Worm (Caenorhabditis elegans) whole organism, late embryonic: ENCODE data around the gene srxa-11.

Experiments used
- C08G9.2 ChIP-seq: sonication (generic microtip); optimal IDR thresholded peaks from 2 replicates; lab custom pipeline; 2016; ENCODE audit warnings: mild to moderate bottlenecking, missing genetic modification characterization, moderate library complexity, missing compliant biosample characterization
- C38D4.7 ChIP-seq: fragments of 200-800 bp; sonication (Bioruptor generic); optimal IDR thresholded peaks from 2 replicates; lab custom pipeline; 2018; ENCODE audit warnings: mild to moderate bottlenecking, missing genetic modification characterization, moderate library complexity, missing compliant biosample characterization
- F13H6.1 ChIP-seq: sonication (generic microtip); optimal IDR thresholded peaks from 2 replicates; lab custom pipeline; 2016; ENCODE audit warnings: missing genetic modification characterization, missing compliant biosample characterization
- K09A11.1 ChIP-seq: sonication (generic microtip); optimal IDR thresholded peaks from 2 replicates; lab custom pipeline; 2017; ENCODE audit warnings: antibody characterized with exemption, mild to moderate bottlenecking, missing genetic modification characterization, missing compliant biosample characterization; ENCODE audit not compliant: insufficient read depth
- T23F11.4 ChIP-seq: fragments of 200-800 bp; sonication (Bioruptor generic); optimal IDR thresholded peaks from 2 replicates; lab custom pipeline; 2018; ENCODE audit warnings: mild to moderate bottlenecking, missing genetic modification characterization, missing compliant biosample characterization
- Y22D7AL.16 ChIP-seq: sonication (generic microtip); optimal IDR thresholded peaks from 2 replicates; lab custom pipeline; 2016; ENCODE audit warnings: missing genetic modification characterization, missing compliant biosample characterization
- ahr-1 ChIP-seq: sonication (generic microtip); optimal IDR thresholded peaks from 2 replicates; lab custom pipeline; 2016; ENCODE audit warnings: missing genetic modification characterization, missing compliant biosample characterization
- ama-1 ChIP-seq: fragments of 150-350 bp; optimal IDR thresholded peaks from 2 replicates; lab custom pipeline; 2014
- ceh-14 ChIP-seq: sonication (generic microtip); optimal IDR thresholded peaks from 2 replicates; lab custom pipeline; 2016; ENCODE audit warnings: missing genotype, missing genetic modification characterization, missing compliant biosample characterization
- ceh-18 ChIP-seq: sonication (generic microtip); optimal IDR thresholded peaks from 2 replicates; lab custom pipeline; 2016; ENCODE audit warnings: missing genetic modification characterization, missing compliant biosample characterization
- ceh-19 ChIP-seq: fragments of 200-800 bp; sonication (Bioruptor generic); optimal IDR thresholded peaks from 2 replicates; lab custom pipeline; 2018; ENCODE audit warnings: mild to moderate bottlenecking, missing genetic modification characterization, missing compliant biosample characterization
- ceh-2 ChIP-seq: sonication (generic microtip); optimal IDR thresholded peaks from 2 replicates; lab custom pipeline; 2016; ENCODE audit warnings: missing genotype, missing genetic modification characterization, missing compliant biosample characterization
- ceh-22 ChIP-seq: sonication (generic microtip); optimal IDR thresholded peaks from 2 replicates; lab custom pipeline; 2017; ENCODE audit warnings: missing biosample characterization, missing genetic modification characterization
- ceh-24 ChIP-seq: sonication (generic microtip); optimal IDR thresholded peaks from 2 replicates; lab custom pipeline; 2016; ENCODE audit warnings: mild to moderate bottlenecking, missing genetic modification characterization, missing compliant biosample characterization
- ceh-31 ChIP-seq: sonication (generic microtip); optimal IDR thresholded peaks from 2 replicates; lab custom pipeline; 2016; ENCODE audit warnings: missing genetic modification characterization, missing compliant biosample characterization
- ceh-48 ChIP-seq: sonication (generic microtip); optimal IDR thresholded peaks from 2 replicates; lab custom pipeline; 2016; ENCODE audit warnings: missing genetic modification characterization, inconsistent platforms, missing compliant biosample characterization
- ceh-9 ChIP-seq: sonication (generic microtip); optimal IDR thresholded peaks from 2 replicates; lab custom pipeline; 2016; ENCODE audit warnings: mild to moderate bottlenecking, missing genetic modification characterization, inconsistent platforms, missing compliant biosample characterization
- che-1 ChIP-seq: sonication (generic microtip); optimal IDR thresholded peaks from 2 replicates; lab custom pipeline; 2016; ENCODE audit warnings: mild to moderate bottlenecking, missing genetic modification characterization, missing compliant biosample characterization
- dmd-4 ChIP-seq: sonication (generic microtip); optimal IDR thresholded peaks from 2 replicates; lab custom pipeline; 2016; ENCODE audit warnings: borderline replicate concordance, missing genetic modification characterization, missing compliant biosample characterization
- dve-1 ChIP-seq: sonication (generic microtip); optimal IDR thresholded peaks from 2 replicates; lab custom pipeline; 2017; ENCODE audit warnings: antibody characterized with exemption, mild to moderate bottlenecking, missing genetic modification characterization, missing compliant biosample characterization
- elt-2 ChIP-seq: sonication (generic microtip); optimal IDR thresholded peaks from 2 replicates; lab custom pipeline; 2016; ENCODE audit warnings: missing genetic modification reagents, missing genetic modification characterization, missing compliant biosample characterization
- eyg-1 ChIP-seq: sonication (generic microtip); optimal IDR thresholded peaks from 2 replicates; lab custom pipeline; 2016; ENCODE audit warnings: missing genotype, missing genetic modification characterization, missing compliant biosample characterization
- fax-1 ChIP-seq: sonication (generic microtip); optimal IDR thresholded peaks from 2 replicates; lab custom pipeline; 2016; ENCODE audit warnings: missing genotype, missing genetic modification characterization, missing compliant biosample characterization
- hlh-13 ChIP-seq: fragments of 200-800 bp; sonication (Bioruptor generic); optimal IDR thresholded peaks from 2 replicates; lab custom pipeline; 2018; ENCODE audit warnings: mild to moderate bottlenecking, missing genetic modification characterization, missing compliant biosample characterization
- hlh-15 ChIP-seq: sonication (generic microtip); optimal IDR thresholded peaks from 2 replicates; lab custom pipeline; 2016; ENCODE audit warnings: missing genetic modification characterization, missing compliant biosample characterization
- hlh-30 ChIP-seq: sonication (generic microtip); optimal IDR thresholded peaks from 2 replicates; lab custom pipeline; 2017; ENCODE audit warnings: antibody characterized with exemption, missing genetic modification characterization, missing compliant biosample characterization; ENCODE audit not compliant: insufficient read depth
- hlh-8 ChIP-seq: sonication (generic microtip); optimal IDR thresholded peaks from 2 replicates; lab custom pipeline; 2016; ENCODE audit warnings: missing genotype, missing genetic modification characterization, missing compliant biosample characterization
- lim-6 ChIP-seq: sonication (generic microtip); optimal IDR thresholded peaks from 2 replicates; lab custom pipeline; 2016; ENCODE audit warnings: missing genetic modification characterization, missing compliant biosample characterization
- lin-11 ChIP-seq: fragments of 200-800 bp; sonication (Bioruptor generic); optimal IDR thresholded peaks from 2 replicates; lab custom pipeline; 2018; ENCODE audit warnings: mild to moderate bottlenecking, missing genetic modification characterization, missing compliant biosample characterization
- madf-2 ChIP-seq: sonication (generic microtip); optimal IDR thresholded peaks from 2 replicates; lab custom pipeline; 2017; ENCODE audit warnings: missing genetic modification characterization, missing compliant biosample characterization
- nfya-1 ChIP-seq: sonication (generic microtip); optimal IDR thresholded peaks from 2 replicates; lab custom pipeline; 2017; ENCODE audit warnings: missing genetic modification characterization, mild to moderate bottlenecking, missing compliant biosample characterization, antibody characterized with exemption, moderate library complexity
- nhr-11 ChIP-seq: fragments of 150-350 bp; optimal IDR thresholded peaks from 2 replicates; lab custom pipeline; 2014; ENCODE audit warnings: missing biosample characterization, missing genetic modification characterization
- npax-4 ChIP-seq: sonication (generic microtip); optimal IDR thresholded peaks from 2 replicates; lab custom pipeline; 2016; ENCODE audit warnings: missing genetic modification characterization, missing compliant biosample characterization
- odd-2 ChIP-seq: sonication (generic microtip); optimal IDR thresholded peaks from 2 replicates; lab custom pipeline; 2017; ENCODE audit warnings: antibody characterized with exemption, mild to moderate bottlenecking, missing genetic modification characterization, missing compliant biosample characterization
- pag-3 ChIP-seq: sonication (generic microtip); optimal IDR thresholded peaks from 2 replicates; lab custom pipeline; 2016; ENCODE audit warnings: missing compliant biosample characterization, missing genetic modification characterization, borderline replicate concordance
- pha-4 ChIP-seq: fragments of 150-350 bp; optimal IDR thresholded peaks from 2 replicates; lab custom pipeline; 2018; ENCODE audit warnings: missing biosample characterization, missing genetic modification reagents, missing genetic modification characterization
- pros-1 ChIP-seq: fragments of 150-350 bp; optimal IDR thresholded peaks from 2 replicates; lab custom pipeline; 2014; ENCODE audit warnings: missing biosample characterization, missing genetic modification reagents, missing genetic modification characterization
- ref-2 ChIP-seq: sonication (generic microtip); optimal IDR thresholded peaks from 2 replicates; lab custom pipeline; 2016; ENCODE audit warnings: missing genetic modification characterization, missing compliant biosample characterization
- sdc-2 ChIP-seq: sonication (generic microtip); optimal IDR thresholded peaks from 2 replicates; lab custom pipeline; 2016; ENCODE audit warnings: missing genotype, missing genetic modification characterization, missing compliant biosample characterization
- sox-2 ChIP-seq: fragments of 200-800 bp; sonication (Bioruptor generic); IDR thresholded peaks from 2 replicates; pipeline ENCODE4 v1.3.6; 2022; ENCODE audit warnings: missing genetic modification reagents, missing genetic modification characterization, missing compliant biosample characterization
- syd-9 ChIP-seq: sonication (generic microtip); optimal IDR thresholded peaks from 2 replicates; lab custom pipeline; 2016; ENCODE audit warnings: mild to moderate bottlenecking, missing genetic modification characterization, moderate library complexity, missing compliant biosample characterization
- tbx-2 ChIP-seq: sonication (generic microtip); optimal IDR thresholded peaks from 2 replicates; lab custom pipeline; 2016; ENCODE audit warnings: missing genetic modification characterization, missing compliant biosample characterization
- tbx-7 ChIP-seq: sonication (generic microtip); optimal IDR thresholded peaks from 2 replicates; lab custom pipeline; 2016; ENCODE audit warnings: missing genotype, missing genetic modification characterization, missing compliant biosample characterization
- ttx-3 ChIP-seq: sonication (generic microtip); optimal IDR thresholded peaks from 2 replicates; lab custom pipeline; 2016; ENCODE audit warnings: missing genetic modification reagents, missing genetic modification characterization, missing compliant biosample characterization
- unc-3 ChIP-seq, 2 experiments: fragments of 200-800 bp in 1 of 2; sonication (Bioruptor generic) in 1 of 2; sonication (generic microtip) in 1 of 2; conservative IDR thresholded peaks in 1 of 2; optimal IDR thresholded peaks in 1 of 2; 2 replicates each; pipeline versions ENCODE4 v1.3.6 to Lab custom; 2016 to 2022; ENCODE audit warnings: missing compliant biosample characterization in 2 of 2, missing genetic modification characterization in 2 of 2, missing genetic modification reagents in 1 of 2
- unc-42 ChIP-seq: sonication (generic microtip); optimal IDR thresholded peaks from 2 replicates; lab custom pipeline; 2016; ENCODE audit warnings: missing genotype, missing genetic modification characterization, missing compliant biosample characterization
- unc-86 ChIP-seq: sonication (generic microtip); optimal IDR thresholded peaks from 2 replicates; lab custom pipeline; 2016; ENCODE audit warnings: missing genetic modification characterization, missing compliant biosample characterization

Gene srxa-11

DNA sequence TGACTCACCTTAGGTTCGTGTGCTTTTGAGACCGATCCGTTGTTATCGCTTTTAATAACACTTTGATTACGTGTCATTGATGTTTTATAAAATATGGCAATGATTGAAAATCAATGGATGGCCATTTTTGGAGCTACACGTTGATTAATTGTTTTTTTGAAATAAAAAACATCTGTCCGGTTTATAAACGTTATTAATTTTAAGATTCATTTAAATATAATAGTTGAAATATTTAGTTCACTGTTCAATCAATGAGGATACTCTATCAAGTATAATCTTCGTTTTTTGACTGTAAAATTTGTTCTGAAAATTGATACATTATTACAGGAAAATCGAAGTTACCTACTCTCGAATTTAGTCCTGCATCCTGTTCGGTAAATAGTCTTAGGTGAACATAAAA is 34.3 kb downstream of the srxa-11 start, which contains the start of gene R10D12.10:
R10D12.10 (minus strand) TSS at position 101 of the 400 bp plus-strand sequence.
- TF ChIP-seq Y22D7AL.16 (tag; lab: Kevin White, UChicago) (no peak), fax-1 (tag; lab: Kevin White, UChicago) (no peak), ahr-1 (no peak), nfya-1 (tag; lab: Kevin White, UChicago) (no peak), madf-2 (no peak), nhr-11 (tag; lab: Kevin White, UChicago) (no peak), F13H6.1 (tag; lab: Kevin White, UChicago) (no peak), ttx-3 (tag; lab: Kevin White, UChicago) (no peak), eyg-1 (tag; lab: Kevin White, UChicago) (no peak), C38D4.7 (no peak), pha-4 (tag; lab: Kevin White, UChicago) (no peak), lin-11 (tag; lab: Kevin White, UChicago) (no peak), K09A11.1 (tag; lab: Kevin White, UChicago) (no peak), unc-86 (tag; lab: Kevin White, UChicago) (no peak)

DNA sequence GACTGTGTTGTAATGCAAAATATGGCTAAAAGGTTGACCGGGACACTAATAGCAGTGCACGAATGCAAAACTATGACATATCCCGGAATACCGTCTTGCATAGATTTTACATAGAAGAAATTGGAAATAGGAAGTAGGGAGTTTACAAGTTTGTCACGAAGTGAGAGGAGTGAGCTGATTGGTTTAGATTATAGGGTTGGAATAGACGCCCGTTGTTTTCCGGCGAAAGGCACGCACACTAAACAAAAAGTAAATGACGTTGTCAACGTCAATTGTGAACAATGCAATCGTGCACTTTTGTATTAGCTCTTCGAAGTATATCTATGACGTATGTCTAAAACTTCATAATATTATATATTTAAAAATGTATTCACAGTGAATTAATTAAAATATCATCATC is 37.0 kb downstream of the srxa-11 start, which contains the start of gene srh-24:
srh-24 (minus strand) TSS at position 101 of the 400 bp plus-strand sequence.
- TF ChIP-seq ama-1 (lab: Kevin White, UChicago) (no peak), nfya-1 (tag; lab: Kevin White, UChicago) (no peak), che-1 (tag; lab: Kevin White, UChicago) (no peak), elt-2 (tag; lab: Kevin White, UChicago) (no peak)

DNA sequence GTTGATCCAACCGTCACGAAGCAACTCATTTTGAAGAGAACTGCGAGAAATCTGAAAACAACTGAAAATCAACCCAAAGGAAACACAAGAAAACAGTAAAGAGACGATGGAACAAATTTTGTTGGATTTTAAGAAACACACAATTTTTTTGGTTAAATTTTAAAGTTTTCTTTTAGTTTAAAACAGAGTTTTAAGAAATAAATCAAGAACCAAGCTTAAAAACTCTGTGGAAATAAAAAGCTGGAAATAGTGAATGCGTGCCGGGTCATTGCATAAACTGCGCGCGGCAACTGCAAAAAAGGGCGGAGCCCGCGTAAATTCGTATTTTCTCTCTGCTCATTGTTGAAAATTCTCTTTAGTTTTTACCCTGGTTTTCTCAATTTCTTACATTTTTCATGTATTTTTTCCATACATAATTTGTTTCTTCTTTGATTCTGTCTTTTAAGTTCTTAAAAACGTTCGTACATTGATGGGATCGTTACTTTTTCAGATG is 38.0 kb downstream of the srxa-11 start, which contains the start of the genes algn-13 and R10D12.13:
algn-13 (minus strand) TSS at position 51 of the 493 bp plus-strand sequence.
R10D12.13 (plus strand) TSS at position 491 of the 493 bp plus-strand sequence.
- peak; percentile 73 for TF ChIP-seq C08G9.2 (tag; lab: Kevin White, UChicago)
- TF ChIP-seq fax-1 (tag; lab: Kevin White, UChicago) = peak; percentile 76
- TF ChIP-seq dmd-4 (tag; lab: Kevin White, UChicago) = peak; percentile 72
- peak; percentile 25; the same call in 1 of the 2 replicates for TF ChIP-seq sox-2 (GFP tag; lab: Robert Waterston, UW)
- TF ChIP-seq tbx-7 (tag; lab: Kevin White, UChicago) = peak; percentile 31
- TF ChIP-seq ttx-3 (tag; lab: Kevin White, UChicago) = peak; percentile 81
- TF ChIP-seq odd-2 (tag; lab: Kevin White, UChicago) = peak; percentile 82
- peak; percentile 64 for TF ChIP-seq unc-86 (tag; lab: Kevin White, UChicago)
- peak; percentile 90 for TF ChIP-seq tbx-2 (tag; lab: Kevin White, UChicago)
- TF ChIP-seq ceh-2 (tag; lab: Kevin White, UChicago) = peak; percentile 84
- peak; percentile 56 for TF ChIP-seq Y22D7AL.16 (tag; lab: Kevin White, UChicago)
- TF ChIP-seq ref-2 (tag; lab: Kevin White, UChicago) = peak; percentile 87
- peak; percentile 80 for TF ChIP-seq ceh-19
- TF ChIP-seq hlh-13 (GFP tag; lab: Kevin White, UChicago) = peak; percentile 66
- no peak for TF ChIP-seq pros-1 (tag; lab: Kevin White, UChicago)
- TF ChIP-seq ceh-14 (tag; lab: Kevin White, UChicago) = peak; percentile 90
- TF ChIP-seq ceh-24 (tag; lab: Kevin White, UChicago) = peak; percentile 58
- peak; percentile 65; the same call in 1 of the 2 replicates for TF ChIP-seq unc-3 (GFP tag; conservative IDR thresholded peaks at IDR 0.05; lab: Robert Waterston, UW)
- peak; percentile 80 for TF ChIP-seq unc-3 (tag; optimal IDR thresholded peaks at IDR 0.05; lab: Kevin White, UChicago)
- TF ChIP-seq sdc-2 = peak; percentile 69
- no peak for TF ChIP-seq pag-3 (tag; lab: Kevin White, UChicago)
- no peak for TF ChIP-seq hlh-30 (tag; lab: Kevin White, UChicago)
- TF ChIP-seq syd-9 (tag; lab: Kevin White, UChicago) = peak; percentile 56
- peak; percentile 69 for TF ChIP-seq T23F11.4 (GFP tag; lab: Kevin White, UChicago)
- TF ChIP-seq pha-4 (tag; lab: Kevin White, UChicago) = no peak
- no peak for TF ChIP-seq ceh-9
- peak; percentile 60 for TF ChIP-seq npax-4 (tag; lab: Kevin White, UChicago)
- peak; percentile 46 for TF ChIP-seq unc-42
- peak; percentile 45 for TF ChIP-seq ceh-18 (tag; lab: Kevin White, UChicago)
- TF ChIP-seq dve-1 (tag; lab: Kevin White, UChicago) = no peak
- TF ChIP-seq ceh-22 (tag; lab: Kevin White, UChicago) = no peak
- peak; percentile 32 for TF ChIP-seq lim-6 (tag; lab: Kevin White, UChicago)
- TF ChIP-seq ceh-48 (tag; lab: Kevin White, UChicago) = peak; percentile 5
- peak; percentile 81 for TF ChIP-seq ceh-31
- no peak for TF ChIP-seq nhr-11 (tag; lab: Kevin White, UChicago)
- peak; percentile 82 for TF ChIP-seq hlh-8 (tag; lab: Kevin White, UChicago)
- TF ChIP-seq hlh-15 (tag; lab: Kevin White, UChicago) = peak; percentile 53
